Worm (Caenorhabditis elegans): ENCODE results near the gene tig-3.

The tig-3 gene

ce11 chrII:15205346-15205745 is 46.2 kb downstream of the tig-3 start (continued):
- no peak for TF ChIP-seq pqm-1 (tag; optimal IDR thresholded peaks at IDR 0.05)
- no peak for TF ChIP-seq elt-3 (tag; optimal IDR thresholded peaks at IDR 0.05)
- TF ChIP-seq nhr-237 (tag; optimal IDR thresholded peaks at IDR 0.05), result no peak
- no peak for TF ChIP-seq ceh-16 (tag; optimal IDR thresholded peaks at IDR 0.05)
- TF ChIP-seq unc-62 (GFP tag; optimal IDR thresholded peaks at IDR 0.05), result no peak
- TF ChIP-seq nhr-25 (tag; optimal IDR thresholded peaks at IDR 0.05), result peak; percentile 77
- no peak for TF ChIP-seq aly-2 (tag; optimal IDR thresholded peaks at IDR 0.05)
- TF ChIP-seq nhr-11 (tag; optimal IDR thresholded peaks at IDR 0.05), result no peak
- TF ChIP-seq jun-1 (tag; optimal IDR thresholded peaks at IDR 0.05), result peak; percentile 18
- no peak for TF ChIP-seq egl-5 (tag; optimal IDR thresholded peaks at IDR 0.05)
- peak; percentile 12 for TF ChIP-seq pha-4 (tag; optimal IDR thresholded peaks at IDR 0.05)
- peak; percentile 27 for TF ChIP-seq mdl-1 (tag; optimal IDR thresholded peaks at IDR 0.05)
- no peak for TF ChIP-seq fkh-2 (tag; optimal IDR thresholded peaks at IDR 0.05)
- TF ChIP-seq nhr-28 (tag; optimal IDR thresholded peaks at IDR 0.05), result no peak
- peak; percentile 38 for TF ChIP-seq nhr-43 (tag; optimal IDR thresholded peaks at IDR 0.05; ENCODE audit: poor library complexity, severe bottlenecking)
- no peak for TF ChIP-seq nhr-12 (tag; optimal IDR thresholded peaks at IDR 0.05)
- TF ChIP-seq ztf-11 (tag; optimal IDR thresholded peaks at IDR 0.05), result no peak
- no peak for TF ChIP-seq hmg-11 (tag; optimal IDR thresholded peaks at IDR 0.05)
- no peak for TF ChIP-seq daf-12 (tag; optimal IDR thresholded peaks at IDR 0.05)

DNA sequence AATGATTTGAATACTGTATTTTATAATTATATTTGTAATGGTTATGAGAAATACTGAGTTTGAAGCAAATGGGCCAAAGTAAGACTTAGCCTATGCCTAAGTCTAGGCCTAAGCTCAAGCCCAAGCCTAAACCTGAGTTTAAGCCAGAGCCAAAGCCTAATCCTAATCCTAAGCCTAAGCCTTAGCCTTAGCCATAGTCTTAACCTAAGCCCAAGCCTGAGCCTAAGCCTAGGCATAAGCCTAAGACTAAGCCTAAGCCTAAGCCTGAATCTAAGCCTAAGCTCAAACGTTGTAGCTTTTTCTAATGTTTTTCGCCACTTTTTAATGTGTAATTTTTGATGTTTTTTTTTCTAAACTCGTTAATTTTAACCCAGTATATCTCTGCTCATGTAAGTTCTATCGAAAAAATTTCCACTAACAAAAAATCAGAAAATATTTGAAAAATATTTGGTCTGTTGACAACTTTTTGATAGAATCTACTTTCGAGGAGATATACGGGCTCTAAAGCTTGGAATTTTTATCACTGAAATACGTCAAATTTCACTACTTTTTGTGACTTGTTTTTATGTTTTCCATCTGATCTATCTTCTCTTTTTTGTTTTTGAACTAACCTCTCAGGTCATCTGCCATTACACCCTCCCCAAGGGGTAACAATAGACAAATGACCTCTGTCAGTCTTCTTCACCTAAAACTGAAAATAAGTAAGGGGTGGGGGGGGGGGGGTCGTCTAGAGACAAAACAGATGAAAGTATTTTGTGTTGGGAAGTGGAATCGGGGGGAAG is 47.3 kb downstream of the tig-3 start:
- no peak for TF ChIP-seq nhr-11 (tag; optimal IDR thresholded peaks at IDR 0.05)
- no peak for TF ChIP-seq lin-39 (tag; optimal IDR thresholded peaks at IDR 0.05)
- TF ChIP-seq tbx-2 (tag; optimal IDR thresholded peaks at IDR 0.05), result no peak
- no peak for TF ChIP-seq nhr-12 (tag; optimal IDR thresholded peaks at IDR 0.05)
- no peak for TF ChIP-seq skn-1 (tag; optimal IDR thresholded peaks at IDR 0.05)
- TF ChIP-seq ceh-16 (tag; optimal IDR thresholded peaks at IDR 0.05), result no peak
- TF ChIP-seq R02D3.7 (tag; optimal IDR thresholded peaks at IDR 0.05), result no peak
- no peak for TF ChIP-seq nhr-67 (tag; optimal IDR thresholded peaks at IDR 0.05)
- TF ChIP-seq zag-1 (tag; optimal IDR thresholded peaks at IDR 0.05), result no peak
- TF ChIP-seq fos-1 (tag; optimal IDR thresholded peaks at IDR 0.05), result no peak
- no peak for TF ChIP-seq mdl-1 (tag; optimal IDR thresholded peaks at IDR 0.05)
- TF ChIP-seq egl-5 (tag; optimal IDR thresholded peaks at IDR 0.05), result no peak
- no peak for TF ChIP-seq snpc-4 (tag; optimal IDR thresholded peaks at IDR 0.05)
- TF ChIP-seq ztf-4 (tag; optimal IDR thresholded peaks at IDR 0.05), result no peak
- TF ChIP-seq elt-3 (tag; optimal IDR thresholded peaks at IDR 0.05), result no peak
- no peak for TF ChIP-seq ama-1 (optimal IDR thresholded peaks at IDR 0.05)
- no peak for TF ChIP-seq mml-1 (tag; optimal IDR thresholded peaks at IDR 0.05)
- no peak for TF ChIP-seq elt-1 (tag; optimal IDR thresholded peaks at IDR 0.05)
- TF ChIP-seq ztf-11 (tag; optimal IDR thresholded peaks at IDR 0.05), result no peak
- no peak for TF ChIP-seq nhr-77 (tag; optimal IDR thresholded peaks at IDR 0.05)

- TF ChIP-seq lsy-12 (tag; optimal IDR thresholded peaks at IDR 0.05), result no peak
- TF ChIP-seq unc-62 (GFP tag; optimal IDR thresholded peaks at IDR 0.05), result no peak
- TF ChIP-seq nhr-12 (tag; optimal IDR thresholded peaks at IDR 0.05), result no peak
- no peak for TF ChIP-seq ceh-16 (tag; optimal IDR thresholded peaks at IDR 0.05)
- peak; percentile 67 for TF ChIP-seq pha-4 (tag; optimal IDR thresholded peaks at IDR 0.05)
- peak; percentile 96 for TF ChIP-seq nhr-25 (tag; optimal IDR thresholded peaks at IDR 0.05)
- no peak for TF ChIP-seq aly-2 (tag; optimal IDR thresholded peaks at IDR 0.05)
- no peak for TF ChIP-seq nhr-28 (tag; optimal IDR thresholded peaks at IDR 0.05)
- TF ChIP-seq elt-1 (tag; optimal IDR thresholded peaks at IDR 0.05), result no peak
- no peak for TF ChIP-seq jun-1 (tag; optimal IDR thresholded peaks at IDR 0.05)
- TF ChIP-seq nhr-23 (tag; optimal IDR thresholded peaks at IDR 0.05), result no peak
- TF ChIP-seq hmg-11 (tag; optimal IDR thresholded peaks at IDR 0.05), result peak; percentile 21
- TF ChIP-seq nhr-67 (tag; optimal IDR thresholded peaks at IDR 0.05), result no peak
- no peak for TF ChIP-seq nhr-43 (tag; optimal IDR thresholded peaks at IDR 0.05; ENCODE audit: poor library complexity, severe bottlenecking)
- TF ChIP-seq eor-1 (tag; optimal IDR thresholded peaks at IDR 0.05), result no peak
- no peak for TF ChIP-seq ztf-4 (tag; optimal IDR thresholded peaks at IDR 0.05)
- TF ChIP-seq lin-15B (tag; optimal IDR thresholded peaks at IDR 0.05), result no peak
- no peak for TF ChIP-seq ceh-9 (tag; optimal IDR thresholded peaks at IDR 0.05)
- TF ChIP-seq ceh-28 (tag; optimal IDR thresholded peaks at IDR 0.05), result no peak
- TF ChIP-seq snpc-4 (tag; optimal IDR thresholded peaks at IDR 0.05), result no peak
- peak; percentile 13 for TF ChIP-seq nfya-1 (tag; optimal IDR thresholded peaks at IDR 0.05; ENCODE audit: insufficient read depth)
- no peak for TF ChIP-seq elt-3 (tag; optimal IDR thresholded peaks at IDR 0.05)
These were observed 48.1 kb downstream of the tig-3 start for ce11 chrII:15203398-15204068.
